Worm (Caenorhabditis elegans): ENCODE results near the gene T25B2.3.

DNA sequence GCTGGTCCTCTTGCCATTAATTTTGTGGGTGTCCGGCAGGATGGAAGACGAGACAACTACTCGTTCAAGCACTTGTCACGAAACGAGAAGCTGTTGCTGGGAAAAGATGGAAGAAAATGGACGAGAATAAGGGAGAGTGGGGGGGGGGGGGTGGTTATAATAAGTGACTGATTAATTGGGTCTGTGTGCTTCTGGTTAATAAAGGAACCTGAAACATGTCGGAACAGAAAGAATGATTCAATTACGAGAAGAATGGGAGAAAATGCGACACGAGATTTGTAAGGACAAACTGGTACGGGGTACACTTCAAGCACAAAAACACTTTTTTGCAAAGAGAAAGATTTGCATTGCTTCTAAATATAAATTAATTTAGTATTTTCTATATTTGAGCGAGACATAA lies 20.5 kb upstream of the T25B2.3 start:
- TF ChIP-seq W03F9.2 (tag; optimal IDR thresholded peaks at IDR 0.05): no peak
- no peak for TF ChIP-seq him-1 (tag; optimal IDR thresholded peaks at IDR 0.05)
- no peak for TF ChIP-seq dao-5 (tag; optimal IDR thresholded peaks at IDR 0.05)
